Worm (Caenorhabditis elegans): ENCODE results near the gene srg-56.

The srg-56 gene

DNA sequence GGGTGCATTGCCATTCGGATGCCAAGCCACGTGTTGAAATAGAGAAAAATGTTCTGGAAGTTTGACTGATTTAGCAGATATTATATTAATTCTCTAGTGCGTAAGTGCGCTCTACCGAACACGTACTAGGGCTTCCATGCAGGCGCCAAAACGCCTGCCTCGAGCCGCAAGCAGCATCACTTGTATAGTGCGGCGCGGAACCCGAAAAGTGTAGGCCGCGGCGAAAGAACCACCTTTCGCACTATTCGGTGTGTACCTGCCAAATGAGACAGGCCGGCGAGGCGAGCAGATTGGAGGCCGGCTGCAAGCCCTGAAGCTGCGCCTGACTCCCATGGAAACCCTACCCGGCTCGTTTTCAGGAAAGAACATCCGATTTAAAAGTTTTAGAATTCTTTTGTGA lies 1.5 kb upstream of the srg-56 start:
- TF ChIP-seq ceh-43 (GFP tag; optimal IDR thresholded peaks at IDR 0.05): no peak

DNA sequence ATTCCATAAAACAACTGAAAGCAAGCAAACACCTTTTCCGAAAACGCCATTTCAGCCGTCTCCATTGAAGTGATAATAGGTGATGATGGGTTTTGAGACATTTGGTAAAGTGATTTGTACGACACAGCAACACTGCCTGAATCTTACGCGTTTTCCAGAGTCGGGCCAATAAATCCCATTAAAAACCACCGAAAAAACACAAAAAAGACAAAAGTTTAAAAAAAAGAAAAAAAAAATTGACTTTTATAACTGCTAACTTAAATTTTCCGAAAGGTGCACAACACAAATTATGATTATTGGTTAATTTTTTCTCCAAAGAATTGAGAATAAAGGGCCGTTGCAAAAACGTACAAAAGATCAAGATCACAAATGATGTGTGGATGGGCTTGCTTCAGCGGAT lies 3.7 kb downstream of the srg-56 start, which contains the start of gene srg-57:
Gene srg-57, minus strand, starts transcription at position 101 of the 400 bp plus-strand sequence.
- no peak for TF ChIP-seq zip-8 (tag; optimal IDR thresholded peaks at IDR 0.05)
- no peak for TF ChIP-seq elt-3 (tag; optimal IDR thresholded peaks at IDR 0.05)
- no peak for TF ChIP-seq lsy-2 (tag; optimal IDR thresholded peaks at IDR 0.05)
- TF ChIP-seq ceh-83 (GFP tag; optimal IDR thresholded peaks at IDR 0.05): no peak
- TF ChIP-seq ztf-11 (tag; optimal IDR thresholded peaks at IDR 0.05): no peak
- no peak for TF ChIP-seq elt-1 (tag; optimal IDR thresholded peaks at IDR 0.05; ENCODE audit: borderline replicate concordance, insufficient read depth)
- TF ChIP-seq nhr-237 (tag; optimal IDR thresholded peaks at IDR 0.05): no peak
- no peak for TF ChIP-seq bed-3 (GFP tag; optimal IDR thresholded peaks at IDR 0.05)
- no peak for TF ChIP-seq mep-1 (tag; optimal IDR thresholded peaks at IDR 0.05)
- no peak for TF ChIP-seq ham-2 (GFP tag; optimal IDR thresholded peaks at IDR 0.05)
- TF ChIP-seq unc-39 (tag; optimal IDR thresholded peaks at IDR 0.05): no peak

DNA sequence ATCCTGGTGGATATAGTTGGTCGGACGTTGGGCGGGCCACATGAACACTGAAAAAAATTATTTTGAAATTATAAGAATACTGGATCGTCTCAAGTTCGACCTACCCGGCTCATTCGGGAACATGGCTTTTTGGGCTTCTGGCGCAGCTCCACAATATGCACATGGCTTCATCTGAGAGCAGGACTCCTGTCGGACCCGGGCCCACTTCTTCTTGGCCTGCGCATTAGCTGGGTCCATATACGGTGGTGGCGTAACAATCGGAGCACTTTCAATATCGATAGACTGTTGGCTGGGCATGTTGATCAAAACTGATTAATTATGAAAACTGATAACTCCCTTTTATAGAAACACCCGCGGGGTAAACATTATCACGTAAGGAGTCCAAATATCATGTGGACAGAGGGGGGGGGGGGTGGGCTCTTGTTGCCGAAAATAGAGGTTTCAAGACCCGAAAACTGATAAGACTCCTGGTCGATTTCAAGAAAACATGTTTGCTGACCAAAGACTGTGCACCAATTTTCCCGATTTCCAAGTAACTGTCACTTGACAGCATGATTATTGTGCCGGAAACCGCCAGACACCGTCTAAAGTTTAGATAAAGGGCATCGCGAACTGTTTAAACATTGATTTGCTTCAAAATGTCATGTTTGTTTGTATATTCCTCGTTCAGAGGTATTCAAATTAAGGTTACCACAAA lies 7.1 kb downstream of the srg-56 start, which contains the start of gene dod-3:
Gene dod-3, minus strand, starts transcription at position 315 of the 697 bp plus-strand sequence.
- TF ChIP-seq mls-2 (tag; optimal IDR thresholded peaks at IDR 0.05) (no peak), nhr-237 (tag; optimal IDR thresholded peaks at IDR 0.05) (no peak), nhr-28 (tag; optimal IDR thresholded peaks at IDR 0.05) (no peak), elt-1 (tag; optimal IDR thresholded peaks at IDR 0.05; ENCODE audit: borderline replicate concordance, insufficient read depth) (no peak), ceh-83 (GFP tag; optimal IDR thresholded peaks at IDR 0.05) (no peak), cnd-1 (tag; optimal IDR thresholded peaks at IDR 0.05) (no peak), ham-2 (GFP tag; optimal IDR thresholded peaks at IDR 0.05) (no peak), unc-120 (tag; optimal IDR thresholded peaks at IDR 0.05; ENCODE audit: poor library complexity, severe bottlenecking) (no peak), ceh-39 (tag; optimal IDR thresholded peaks at IDR 0.05) (no peak)

DNA sequence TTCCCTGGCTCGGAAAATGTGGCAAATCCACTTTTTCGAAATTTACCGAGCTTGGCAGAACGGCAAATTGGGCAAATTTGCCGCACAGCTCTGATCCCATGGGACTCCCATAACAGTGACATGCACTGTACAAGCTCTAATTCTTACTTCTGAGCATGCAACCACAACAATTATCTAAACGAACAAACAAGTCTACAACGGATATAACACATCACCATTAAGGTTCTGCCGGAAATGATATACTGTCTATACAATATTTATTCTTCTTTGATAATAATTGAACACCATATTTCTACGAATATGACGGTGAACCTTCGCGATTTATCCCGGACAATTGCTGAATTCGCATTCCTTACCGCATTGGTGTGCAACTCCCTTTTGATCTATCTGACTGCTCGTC lies 9.8 kb downstream of the srg-56 start, which contains the start of gene str-33:
Gene str-33, plus strand, starts transcription at position 301 of the 400 bp plus-strand sequence.
- TF ChIP-seq ham-2 (GFP tag; optimal IDR thresholded peaks at IDR 0.05): no peak

DNA sequence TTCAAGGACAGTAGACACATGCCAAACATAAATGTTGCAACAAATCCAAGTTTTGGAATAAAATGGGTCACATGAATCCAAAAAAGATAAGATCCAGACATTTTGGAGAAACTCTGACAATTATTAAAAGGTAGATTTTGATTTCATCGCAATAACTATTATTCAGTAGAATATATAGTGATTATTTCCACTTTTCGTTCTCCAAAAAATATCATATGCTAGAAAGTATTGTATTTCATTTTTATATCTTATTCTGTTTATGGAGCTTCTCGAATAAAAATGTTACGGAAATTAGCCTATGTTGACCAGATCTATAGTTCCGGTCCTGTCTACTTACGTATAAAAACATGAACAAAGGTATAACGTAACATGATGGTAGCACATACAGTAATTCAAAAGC lies 11.0 kb downstream of the srg-56 start, which contains the start of gene str-13:
Gene str-13, minus strand, starts transcription at position 101 of the 400 bp plus-strand sequence.
- no peak for TF ChIP-seq sptf-1 (tag; optimal IDR thresholded peaks at IDR 0.05)
- no peak for TF ChIP-seq mab-5 (tag; optimal IDR thresholded peaks at IDR 0.05)
- no peak for TF ChIP-seq snpc-4 (tag; optimal IDR thresholded peaks at IDR 0.05)
- TF ChIP-seq bed-3 (GFP tag; optimal IDR thresholded peaks at IDR 0.05): no peak
- TF ChIP-seq sem-2 (GFP tag; optimal IDR thresholded peaks at IDR 0.05): no peak
- TF ChIP-seq nhr-237 (tag; optimal IDR thresholded peaks at IDR 0.05): no peak
- TF ChIP-seq unc-39 (tag; optimal IDR thresholded peaks at IDR 0.05): no peak
- no peak for TF ChIP-seq nhr-2 (tag; optimal IDR thresholded peaks at IDR 0.05)
- no peak for TF ChIP-seq unc-120 (tag; optimal IDR thresholded peaks at IDR 0.05; ENCODE audit: poor library complexity, severe bottlenecking)
- no peak for TF ChIP-seq zip-8 (tag; optimal IDR thresholded peaks at IDR 0.05)
- TF ChIP-seq ztf-11 (tag; optimal IDR thresholded peaks at IDR 0.05): no peak
- no peak for TF ChIP-seq unc-62 (GFP tag; optimal IDR thresholded peaks at IDR 0.05)
- no peak for TF ChIP-seq elt-1 (tag; optimal IDR thresholded peaks at IDR 0.05; ENCODE audit: borderline replicate concordance, insufficient read depth)
- TF ChIP-seq hlh-1 (tag; optimal IDR thresholded peaks at IDR 0.05): no peak
- no peak for TF ChIP-seq lin-32 (GFP tag; optimal IDR thresholded peaks at IDR 0.05)
- no peak for TF ChIP-seq ceh-39 (tag; optimal IDR thresholded peaks at IDR 0.05)
- no peak for TF ChIP-seq mep-1 (tag; optimal IDR thresholded peaks at IDR 0.05)
- TF ChIP-seq tbx-8 (GFP tag; optimal IDR thresholded peaks at IDR 0.05): no peak
- TF ChIP-seq elt-3 (tag; optimal IDR thresholded peaks at IDR 0.05): no peak
- no peak for TF ChIP-seq lsy-2 (tag; optimal IDR thresholded peaks at IDR 0.05)

DNA sequence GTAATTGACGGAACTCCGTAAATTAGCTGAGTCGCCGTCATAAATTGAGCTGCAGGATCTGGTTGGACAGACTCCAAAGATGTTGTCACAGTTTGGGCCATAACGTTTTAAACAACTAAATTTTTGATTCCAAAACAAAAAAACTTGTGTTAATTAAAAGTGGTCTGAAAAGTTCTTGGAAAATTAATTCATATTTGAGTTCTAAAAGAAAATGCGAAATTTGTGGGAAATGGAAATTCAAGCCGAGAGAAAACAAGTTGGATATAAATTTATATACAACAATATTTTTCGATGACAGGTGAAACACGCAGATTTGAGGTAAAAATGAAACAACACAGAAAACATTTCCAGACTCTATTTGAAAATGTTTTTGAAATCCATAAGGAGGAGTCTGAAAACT lies 12.8 kb downstream of the srg-56 start, which contains the start of gene srg-59:
Gene srg-59, minus strand, starts transcription at position 101 of the 400 bp plus-strand sequence.
- TF ChIP-seq bed-3 (GFP tag; optimal IDR thresholded peaks at IDR 0.05): no peak
- no peak for TF ChIP-seq flh-1 (GFP tag; optimal IDR thresholded peaks at IDR 0.05)
- no peak for TF ChIP-seq nhr-28 (tag; optimal IDR thresholded peaks at IDR 0.05)
- TF ChIP-seq sem-2 (GFP tag; optimal IDR thresholded peaks at IDR 0.05): no peak
- TF ChIP-seq nhr-12 (tag; optimal IDR thresholded peaks at IDR 0.05): no peak
- no peak for TF ChIP-seq ceh-43 (GFP tag; optimal IDR thresholded peaks at IDR 0.05)
- no peak for TF ChIP-seq snpc-4 (tag; optimal IDR thresholded peaks at IDR 0.05)
- TF ChIP-seq ces-1 (GFP tag; optimal IDR thresholded peaks at IDR 0.05): no peak
- TF ChIP-seq unc-39 (tag; optimal IDR thresholded peaks at IDR 0.05): no peak
